Fruit fly (Drosophila melanogaster): ENCODE data around the gene CG13318.
A peak's percentile ranks its signal among the peaks of the same experiment; 100 is the strongest.

- no peak for TF ChIP-seq EcR (GFP tag; optimal IDR thresholded peaks at IDR 0.05)
- TF ChIP-seq CG14655 (GFP tag; optimal IDR thresholded peaks at IDR 0.05), result peak; percentile 44
- peak; percentile 10 for TF ChIP-seq CG8159 (tag; optimal IDR thresholded peaks at IDR 0.05)
- peak; percentile 75 for TF ChIP-seq Pif1A (GFP tag; optimal IDR thresholded peaks at IDR 0.05)
- no peak for TF ChIP-seq CG34367 (tag; optimal IDR thresholded peaks at IDR 0.05)
Measured at dm6 chr3R:8744198-8744597, 28.3 kb downstream of the CG13318 start.

Measured in whole organism, pupa.